Fruit fly (Drosophila melanogaster) whole organism, pupa: ENCODE data around the gene atl.
A peak's percentile ranks its signal among the peaks of the same experiment; 100 is the strongest.

Experiments used
- CG10348 ChIP-seq: fragments of 200-800 bp; sonication (Bioruptor generic); IDR thresholded peaks from 2 replicates; pipeline ENCODE4 v1.3.6; 2022; ENCODE audit warnings: missing biosample characterization, missing genetic modification characterization
- CG12605 ChIP-seq: fragments of 200-800 bp; sonication (Bioruptor generic); IDR thresholded peaks from 2 replicates; pipeline ENCODE4 v1.3.6; 2022; ENCODE audit warnings: missing biosample characterization, missing genetic modification characterization
- CG13204 ChIP-seq: fragments of 200-800 bp; sonication (Bioruptor generic); optimal IDR thresholded peaks from 2 replicates; lab custom pipeline; 2018; ENCODE audit warnings: missing biosample characterization, mild to moderate bottlenecking, missing genetic modification characterization, moderate library complexity
- CG14655 ChIP-seq: fragments of 200-800 bp; sonication (Bioruptor generic); optimal IDR thresholded peaks from 3 replicates; lab custom pipeline; 2017; ENCODE audit warnings: mild to moderate bottlenecking, missing biosample characterization, missing genetic modification reagents, missing genetic modification characterization
- CG15710 ChIP-seq: fragments of 200-800 bp; sonication (Bioruptor generic); optimal IDR thresholded peaks from 2 replicates; lab custom pipeline; 2018; ENCODE audit warnings: missing biosample characterization, mild to moderate bottlenecking, missing genetic modification characterization, moderate library complexity
- CG17806 ChIP-seq: fragments of 200-800 bp; sonication (Bioruptor generic); optimal IDR thresholded peaks from 2 replicates; lab custom pipeline; 2018; ENCODE audit warnings: missing biosample characterization, mild to moderate bottlenecking, missing genetic modification characterization, moderate library complexity
- CG32121 ChIP-seq: fragments of 200-800 bp; sonication (Bioruptor generic); IDR thresholded peaks from 2 replicates; pipeline ENCODE4 v1.3.6; 2022; ENCODE audit warnings: missing biosample characterization, missing genetic modification characterization
- CG34367 ChIP-seq: fragments of 200-800 bp; sonication (Bioruptor generic); optimal IDR thresholded peaks from 2 replicates; lab custom pipeline; 2018; ENCODE audit warnings: missing biosample characterization, mild to moderate bottlenecking, missing genetic modification characterization
- CG4496 ChIP-seq: fragments of 200-800 bp; sonication (Bioruptor generic); IDR thresholded peaks from 3 replicates; pipeline ENCODE4 v1.3.6; 2022; ENCODE audit warnings: missing biosample characterization, missing genetic modification characterization
- CG8159 ChIP-seq: fragments of 200-800 bp; sonication (Bioruptor generic); optimal IDR thresholded peaks from 3 replicates; lab custom pipeline; 2018; ENCODE audit warnings: missing biosample characterization, mild to moderate bottlenecking, missing genetic modification characterization, moderate library complexity
- CG8301 ChIP-seq: fragments of 200-800 bp; sonication (Bioruptor generic); optimal IDR thresholded peaks from 2 replicates; lab custom pipeline; 2018; ENCODE audit warnings: missing biosample characterization, mild to moderate bottlenecking, missing genetic modification characterization
- CG9948 ChIP-seq: fragments of 200-800 bp; sonication (Bioruptor generic); optimal IDR thresholded peaks from 2 replicates; lab custom pipeline; 2018; ENCODE audit warnings: missing biosample characterization, mild to moderate bottlenecking, missing genetic modification characterization, moderate library complexity
- D1 ChIP-seq: fragments of 200-800 bp; sonication (Bioruptor generic); optimal IDR thresholded peaks from 2 replicates; lab custom pipeline; 2018; ENCODE audit warnings: missing biosample characterization, mild to moderate bottlenecking, missing genetic modification characterization, moderate library complexity
- EcR ChIP-seq: fragments of 200-800 bp; sonication (Bioruptor generic); optimal IDR thresholded peaks from 3 replicates; lab custom pipeline; 2019; ENCODE audit warnings: missing biosample characterization, missing genetic modification characterization, mild to moderate bottlenecking, moderate library complexity, missing genetic modification reagents
- Ets98B ChIP-seq: fragments of 200-800 bp; sonication (Bioruptor generic); IDR thresholded peaks from 2 replicates; pipeline ENCODE4 v1.3.6; 2022; ENCODE audit warnings: missing biosample characterization, missing genetic modification characterization
- Pif1A ChIP-seq: fragments of 200-800 bp; sonication (Bioruptor generic); optimal IDR thresholded peaks from 3 replicates; lab custom pipeline; 2016; ENCODE audit warnings: missing biosample characterization, missing genetic modification characterization
- Pif1B ChIP-seq: fragments of 200-800 bp; sonication (Bioruptor generic); optimal IDR thresholded peaks from 3 replicates; lab custom pipeline; 2016; ENCODE audit warnings: missing biosample characterization, missing genetic modification characterization
- Snoo ChIP-seq: fragments of 200-800 bp; sonication (Bioruptor generic); optimal IDR thresholded peaks from 3 replicates; lab custom pipeline; 2017; ENCODE audit warnings: missing biosample characterization, mild to moderate bottlenecking, missing genetic modification characterization, inconsistent platforms
- fd96Ca ChIP-seq: fragments of 200-800 bp; sonication (Bioruptor generic); IDR thresholded peaks from 3 replicates; pipeline ENCODE4 v1.3.6; 2022; ENCODE audit warnings: missing biosample characterization, missing genetic modification characterization
- gl ChIP-seq: fragments of 200-800 bp; sonication (Bioruptor generic); optimal IDR thresholded peaks from 2 replicates; lab custom pipeline; 2018; ENCODE audit warnings: missing biosample characterization, mild to moderate bottlenecking, missing genetic modification characterization
- rn ChIP-seq: fragments of 200-800 bp; sonication (Bioruptor generic); IDR thresholded peaks from 2 replicates; pipeline ENCODE4 v1.3.6; 2022; ENCODE audit warnings: missing biosample characterization, missing genetic modification characterization

The atl gene

dm6 chr3R:24603399-24604131, 21.9 kb upstream of the atl start:
- TF ChIP-seq Pif1B (GFP tag; lab: Kevin White, UChicago) (peak; percentile 18), Ets98B (GFP tag; lab: Robert Waterston, UW) (no peak; the same call in 1 of the 2 replicates), gl (tag; lab: Kevin White, UChicago) (peak; percentile 40), CG4496 (no peak), CG14655 (GFP tag; lab: Kevin White, UChicago) (peak; percentile 37), fd96Ca (GFP tag; lab: Robert Waterston, UW) (no peak), CG13204 (peak; percentile 48), EcR (GFP tag; lab: Kevin White, UChicago) (peak; percentile 91), D1 (tag; lab: Kevin White, UChicago) (no peak), CG34367 (tag; lab: Kevin White, UChicago) (no peak), Snoo (tag; lab: Kevin White, UChicago) (peak; percentile 48), CG8301 (tag; lab: Kevin White, UChicago) (no peak), Pif1A (GFP tag; lab: Kevin White, UChicago) (peak; percentile 40), CG17806 (tag; lab: Kevin White, UChicago) (peak; percentile 15), CG12605 (GFP tag; lab: Robert Waterston, UW) (no peak; the same call in 1 of the 2 replicates), CG15710 (peak; percentile 47), rn (no peak), CG32121 (GFP tag; lab: Robert Waterston, UW) (no peak), CG8159 (tag; lab: Kevin White, UChicago) (peak; percentile 25), CG9948 (tag; lab: Kevin White, UChicago) (peak; percentile 10), CG10348 (GFP tag; lab: Robert Waterston, UW) (no peak)

DNA sequence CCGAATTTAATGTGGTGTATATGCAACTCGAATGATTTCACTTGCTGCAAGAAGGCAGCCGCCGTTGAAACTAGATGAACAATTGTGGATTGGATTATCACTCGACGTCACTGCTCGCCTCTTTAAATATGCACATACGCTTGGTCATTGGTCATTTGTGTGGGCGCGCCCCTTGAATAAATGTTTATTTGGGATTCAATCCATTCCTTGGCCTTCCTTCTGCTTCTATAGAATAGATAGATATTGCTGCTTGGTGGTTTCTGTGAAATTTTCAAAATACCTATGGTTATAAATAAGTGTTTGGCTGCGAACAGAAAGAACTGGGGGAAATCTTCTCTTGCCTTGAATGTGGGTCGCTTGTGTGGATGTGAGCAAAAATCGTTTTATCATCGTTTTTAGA, 21.3 kb upstream of the atl start:
- TF ChIP-seq CG32121 (GFP tag; lab: Robert Waterston, UW), result 0 out of 2 replicates have a peak, but pooled peaks have one; percentile 18
- TF ChIP-seq Pif1B (GFP tag; lab: Kevin White, UChicago), result no peak

dm6 chr3R:24606868-24607267, 18.6 kb upstream of the atl start:
- peak; percentile 59 for TF ChIP-seq EcR (GFP tag; lab: Kevin White, UChicago)
- no peak for TF ChIP-seq CG8159 (tag; lab: Kevin White, UChicago)
- TF ChIP-seq CG10348 (GFP tag; lab: Robert Waterston, UW), result no peak
- no peak for TF ChIP-seq Snoo (tag; lab: Kevin White, UChicago)

DNA sequence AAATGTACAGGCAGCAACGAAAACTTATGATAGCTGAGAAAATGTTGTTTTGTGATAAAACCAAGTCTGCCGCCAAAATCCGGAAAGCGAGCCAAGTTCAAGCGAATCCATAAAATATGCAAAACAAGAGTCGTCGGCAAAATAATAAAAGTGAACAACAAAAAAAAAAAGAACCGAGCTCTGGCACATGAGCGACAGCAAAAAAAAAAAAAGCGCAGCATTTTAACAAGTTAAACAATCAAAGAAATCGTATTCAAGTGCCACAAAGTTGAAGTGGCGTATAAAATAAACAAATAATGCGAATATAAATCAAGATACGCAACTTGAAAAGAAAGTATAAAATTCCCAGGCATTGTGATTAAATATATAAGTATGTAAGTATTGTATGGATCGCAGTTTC, 17.2 kb upstream of the atl start:
- TF ChIP-seq CG8159 (tag; lab: Kevin White, UChicago) (peak; percentile 23), CG17806 (tag; lab: Kevin White, UChicago) (peak; percentile 3), CG32121 (GFP tag; lab: Robert Waterston, UW) (no peak), gl (tag; lab: Kevin White, UChicago) (peak; percentile 29), EcR (GFP tag; lab: Kevin White, UChicago) (no peak), Pif1B (GFP tag; lab: Kevin White, UChicago) (no peak), CG10348 (GFP tag; lab: Robert Waterston, UW) (no peak)

- TF ChIP-seq EcR (GFP tag; lab: Kevin White, UChicago) (peak; percentile 18), CG4496 (peak; percentile 74), CG32121 (GFP tag; lab: Robert Waterston, UW) (peak; percentile 59; the same call in 1 of the 2 replicates), CG15710 (peak; percentile 60), CG10348 (GFP tag; lab: Robert Waterston, UW) (no peak), D1 (tag; lab: Kevin White, UChicago) (peak; percentile 25), rn (peak; percentile 47; the same call in 1 of the 2 replicates), CG17806 (tag; lab: Kevin White, UChicago) (peak; percentile 58), CG34367 (tag; lab: Kevin White, UChicago) (peak; percentile 36), Pif1B (GFP tag; lab: Kevin White, UChicago) (peak; percentile 77), Pif1A (GFP tag; lab: Kevin White, UChicago) (peak; percentile 91), CG8301 (tag; lab: Kevin White, UChicago) (peak; percentile 10), CG8159 (tag; lab: Kevin White, UChicago) (peak; percentile 64), CG12605 (GFP tag; lab: Robert Waterston, UW) (peak; percentile 89; the same call in 1 of the 2 replicates), Snoo (tag; lab: Kevin White, UChicago) (peak; percentile 84), Ets98B (GFP tag; lab: Robert Waterston, UW) (peak; percentile 73), CG14655 (GFP tag; lab: Kevin White, UChicago) (peak; percentile 25), CG13204 (peak; percentile 83), CG9948 (tag; lab: Kevin White, UChicago) (peak; percentile 32), fd96Ca (GFP tag; lab: Robert Waterston, UW) (peak; percentile 53), gl (tag; lab: Kevin White, UChicago) (peak; percentile 71)
Measured at dm6 chr3R:24613819-24614706, 11.4 kb upstream of the atl start.
